Worm (Caenorhabditis elegans) whole organism, L4 larva: ENCODE results near the gene vti-1.

Experiments
- R02D3.7 ChIP-seq: fragments of 150-350 bp; sonication (generic microtip); optimal IDR thresholded peaks from 3 replicates; lab custom pipeline; 2014; ENCODE audit warnings: missing biosample characterization, missing genetic modification characterization
- ama-1 ChIP-seq: fragments of 150-350 bp; optimal IDR thresholded peaks from 2 replicates; lab custom pipeline; 2014; ENCODE audit warnings: inconsistent platforms, mixed read lengths
- nhr-102 ChIP-seq: sonication (generic microtip); optimal IDR thresholded peaks from 2 replicates; lab custom pipeline; 2016; ENCODE audit warnings: mild to moderate bottlenecking, missing genetic modification characterization, moderate library complexity, missing compliant biosample characterization
- nhr-237 ChIP-seq: sonication (generic microtip); optimal IDR thresholded peaks from 2 replicates; lab custom pipeline; 2017; ENCODE audit warnings: missing biosample characterization, missing genetic modification characterization
- pha-4 ChIP-seq, 2 experiments: fragments of 150-350 bp in 1 of 2; fragments of 200-800 bp in 1 of 2; sonication (Bioruptor generic) in 1 of 2; IDR thresholded peaks in 1 of 2; optimal IDR thresholded peaks in 1 of 2; 2 replicates each; pipeline versions ENCODE4 v1.3.6 to Lab custom; 2014 to 2022; ENCODE audit warnings: missing genetic modification characterization in 2 of 2, missing genetic modification reagents in 2 of 2, missing biosample characterization in 1 of 2, missing compliant biosample characterization in 1 of 2
- unc-39 ChIP-seq: sonication (generic microtip); optimal IDR thresholded peaks from 2 replicates; lab custom pipeline; 2017; ENCODE audit warnings: missing biosample characterization, missing genetic modification characterization
- zag-1 ChIP-seq: fragments of 150-350 bp; optimal IDR thresholded peaks from 2 replicates; lab custom pipeline; 2014; ENCODE audit warnings: missing biosample characterization, missing genetic modification characterization

- TF ChIP-seq unc-39 (tag; lab: Kevin White, UChicago) (no peak), ama-1 (lab: Kevin White, UChicago) (no peak), pha-4 (GFP tag; IDR thresholded peaks at IDR 0.05; lab: Robert Waterston, UW) (no peak), pha-4 (tag; optimal IDR thresholded peaks at IDR 0.05; lab: Kevin White, UChicago) (no peak), zag-1 (tag; lab: Kevin White, UChicago) (no peak), nhr-237 (tag; lab: Kevin White, UChicago) (no peak), R02D3.7 (tag; lab: Kevin White, UChicago) (no peak), nhr-102 (no peak)
Observed at ce11 chrIV:14729272-14729671, 37.2 kb downstream of the vti-1 start.
